Fruit fly (Drosophila melanogaster) whole organism, embryonic: ENCODE measurements around the gene rempA.
A peak's percentile ranks its signal among the peaks of the same experiment; 100 is the strongest.

Source experiments
- Ada2b ChIP-seq: fragments of 200-800 bp; sonication (Bioruptor generic); IDR thresholded peaks from 2 replicates; pipeline ENCODE4 v1.3.6; 2022; ENCODE audit warnings: missing biosample characterization, missing genetic modification characterization
- Atf6 ChIP-seq: fragments of 200-800 bp; sonication (Bioruptor generic); IDR thresholded peaks from 2 replicates; pipeline ENCODE4 v1.3.6; 2022; ENCODE audit warnings: missing biosample characterization, missing genetic modification characterization
- CG10274 ChIP-seq: fragments of 200-800 bp; sonication (Bioruptor generic); optimal IDR thresholded peaks from 3 replicates; lab custom pipeline; 2017; ENCODE audit warnings: missing biosample characterization, mild to moderate bottlenecking, missing genetic modification characterization
- CG11398 ChIP-seq: fragments of 200-800 bp; sonication (Bioruptor generic); optimal IDR thresholded peaks from 2 replicates; lab custom pipeline; 2016; ENCODE audit warnings: missing biosample characterization, missing genetic modification characterization
- CG13624 ChIP-seq: fragments of 200-800 bp; sonication (Bioruptor generic); optimal IDR thresholded peaks from 2 replicates; lab custom pipeline; 2016; ENCODE audit warnings: missing biosample characterization, missing genetic modification characterization
- CG14050 ChIP-seq: fragments of 200-800 bp; sonication (Bioruptor generic); IDR thresholded peaks from 3 replicates; pipeline ENCODE4 v1.3.6; 2022; ENCODE audit warnings: missing biosample characterization, missing genetic modification characterization
- CG14965 ChIP-seq: fragments of 200-800 bp; sonication (Bioruptor generic); optimal IDR thresholded peaks from 2 replicates; lab custom pipeline; 2016; ENCODE audit warnings: missing biosample characterization, missing genetic modification characterization, borderline replicate concordance
- CG15011 ChIP-seq: fragments of 200-800 bp; sonication (Bioruptor generic); optimal IDR thresholded peaks from 3 replicates; lab custom pipeline; 2018; ENCODE audit warnings: missing biosample characterization, mild to moderate bottlenecking, missing genetic modification characterization
- CG16813 ChIP-seq: fragments of 200-800 bp; sonication (Bioruptor generic); IDR thresholded peaks from 3 replicates; pipeline ENCODE4 v1.3.6; 2022; ENCODE audit warnings: missing biosample characterization, missing genetic modification characterization; ENCODE audit not compliant: partially characterized antibody
- CG18011 ChIP-seq: fragments of 200-800 bp; sonication (Bioruptor generic); optimal IDR thresholded peaks from 2 replicates; lab custom pipeline; 2017; ENCODE audit warnings: missing biosample characterization, missing genetic modification characterization, mild to moderate bottlenecking, moderate library complexity, missing genotype
- CG2199 ChIP-seq: fragments of 200-800 bp; sonication (Bioruptor generic); IDR thresholded peaks from 3 replicates; pipeline ENCODE4 v1.3.6; 2022; ENCODE audit warnings: missing biosample characterization, missing genetic modification characterization
- CG2678 ChIP-seq: fragments of 200-800 bp; sonication (Bioruptor generic); optimal IDR thresholded peaks from 3 replicates; lab custom pipeline; 2019; ENCODE audit warnings: missing biosample characterization, mild to moderate bottlenecking, missing genetic modification characterization, moderate library complexity
- CG32532 ChIP-seq: fragments of 200-800 bp; sonication (Bioruptor generic); IDR thresholded peaks from 2 replicates; pipeline ENCODE4 v1.3.6; 2022; ENCODE audit warnings: missing biosample characterization, missing genetic modification characterization
- CG34422 ChIP-seq: fragments of 200-800 bp; sonication (Bioruptor generic); IDR thresholded peaks from 3 replicates; pipeline ENCODE4 v1.3.6; 2022; ENCODE audit warnings: missing biosample characterization, missing genetic modification characterization
- CG4360 ChIP-seq: fragments of 200-800 bp; sonication (Bioruptor generic); IDR thresholded peaks from 2 replicates; pipeline ENCODE4 v1.3.6; 2022; ENCODE audit warnings: missing biosample characterization, missing genetic modification characterization
- CG43689 ChIP-seq: fragments of 200-800 bp; sonication (Bioruptor generic); IDR thresholded peaks from 2 replicates; pipeline ENCODE4 v1.3.6; 2022; ENCODE audit warnings: missing biosample characterization, missing genetic modification characterization
- CG6654 ChIP-seq: fragments of 200-800 bp; sonication (Bioruptor generic); optimal IDR thresholded peaks from 2 replicates; lab custom pipeline; 2017; ENCODE audit warnings: missing biosample characterization, mild to moderate bottlenecking, missing genetic modification characterization
- CG6791 ChIP-seq: fragments of 200-800 bp; sonication (Bioruptor generic); IDR thresholded peaks from 3 replicates; pipeline ENCODE4 v1.3.6; 2022; ENCODE audit warnings: missing biosample characterization, missing genetic modification characterization; ENCODE audit not compliant: partially characterized antibody
- CG7928 ChIP-seq: fragments of 200-800 bp; sonication (Bioruptor generic); optimal IDR thresholded peaks from 2 replicates; lab custom pipeline; 2017; ENCODE audit warnings: missing biosample characterization, mild to moderate bottlenecking, missing genetic modification characterization
- CG8281 ChIP-seq: fragments of 200-800 bp; sonication (Bioruptor generic); optimal IDR thresholded peaks from 2 replicates; lab custom pipeline; 2018; ENCODE audit warnings: missing biosample characterization, mild to moderate bottlenecking, missing genetic modification characterization, moderate library complexity
- CG8478 ChIP-seq: fragments of >200 bp; optimal IDR thresholded peaks from 2 replicates; lab custom pipeline; 2018
- CHES-1-like ChIP-seq: fragments of 200-800 bp; sonication (Bioruptor generic); optimal IDR thresholded peaks from 2 replicates; lab custom pipeline; 2016; ENCODE audit warnings: missing biosample characterization, missing genetic modification characterization
- Dp ChIP-seq: fragments of 200-800 bp; sonication (Bioruptor generic); optimal IDR thresholded peaks from 2 replicates; lab custom pipeline; 2018; ENCODE audit warnings: missing biosample characterization, mild to moderate bottlenecking, missing genetic modification characterization, moderate library complexity
- E2f2 ChIP-seq: fragments of 200-800 bp; sonication (Bioruptor generic); IDR thresholded peaks from 2 replicates; pipeline ENCODE4 v1.3.6; 2022; ENCODE audit warnings: missing biosample characterization, missing genetic modification characterization
- Elba2 ChIP-seq: fragments of 200-800 bp; sonication (Bioruptor generic); optimal IDR thresholded peaks from 3 replicates; lab custom pipeline; 2016; ENCODE audit warnings: missing biosample characterization, missing genetic modification characterization
- Fer1 ChIP-seq: fragments of 200-800 bp; sonication (Bioruptor generic); optimal IDR thresholded peaks from 2 replicates; lab custom pipeline; 2017; ENCODE audit warnings: missing biosample characterization, mild to moderate bottlenecking, missing genetic modification characterization
- Meics ChIP-seq: fragments of 200-800 bp; sonication (Bioruptor generic); optimal IDR thresholded peaks from 2 replicates; lab custom pipeline; 2017; ENCODE audit warnings: missing biosample characterization, mild to moderate bottlenecking, missing genetic modification characterization
- Mes4 ChIP-seq: fragments of 200-800 bp; sonication (Bioruptor generic); optimal IDR thresholded peaks from 2 replicates; lab custom pipeline; 2016; ENCODE audit warnings: missing biosample characterization, missing genetic modification characterization
- Myb ChIP-seq: fragments of 200-800 bp; sonication (Bioruptor generic); optimal IDR thresholded peaks from 2 replicates; lab custom pipeline; 2016; ENCODE audit warnings: missing biosample characterization, missing genetic modification characterization
- Nf-YC ChIP-seq: fragments of 200-800 bp; optimal IDR thresholded peaks from 3 replicates; lab custom pipeline; 2019; ENCODE audit warnings: missing biosample characterization, mild to moderate bottlenecking, missing genetic modification characterization, moderate library complexity
- Oli ChIP-seq: fragments of 200-800 bp; sonication (Bioruptor generic); optimal IDR thresholded peaks from 2 replicates; lab custom pipeline; 2018; ENCODE audit warnings: missing biosample characterization, mild to moderate bottlenecking, missing genetic modification characterization, moderate library complexity
- Opbp ChIP-seq: fragments of 200-800 bp; sonication (Bioruptor generic); IDR thresholded peaks from 3 replicates; pipeline ENCODE4 v1.3.6; 2022; ENCODE audit warnings: missing biosample characterization, missing genetic modification characterization; ENCODE audit not compliant: partially characterized antibody
- Scr ChIP-seq: fragments of 200-800 bp; sonication (Bioruptor generic); IDR thresholded peaks from 2 replicates; pipeline ENCODE4 v1.3.6; 2022; ENCODE audit warnings: missing biosample characterization, missing genetic modification characterization; ENCODE audit not compliant: partially characterized antibody
- Sin3A ChIP-seq: fragments of >200 bp; optimal IDR thresholded peaks from 2 replicates; lab custom pipeline; 2018
- Xrp1 ChIP-seq: fragments of 200-800 bp; sonication (Bioruptor generic); IDR thresholded peaks from 2 replicates; pipeline ENCODE4 v1.3.6; 2022; ENCODE audit warnings: missing biosample characterization, missing genetic modification characterization
- ab ChIP-seq: fragments of 200-800 bp; sonication (Bioruptor generic); optimal IDR thresholded peaks from 2 replicates; lab custom pipeline; 2016; ENCODE audit warnings: missing biosample characterization, missing genetic modification characterization
- bbx ChIP-seq: fragments of 200-800 bp; sonication (Bioruptor generic); IDR thresholded peaks from 2 replicates; pipeline ENCODE4 v1.3.6; 2022; ENCODE audit warnings: missing biosample characterization, missing genetic modification characterization; ENCODE audit not compliant: partially characterized antibody
- bcd ChIP-seq: fragments of 200-800 bp; sonication (Bioruptor generic); optimal IDR thresholded peaks from 2 replicates; lab custom pipeline; 2017; ENCODE audit warnings: missing biosample characterization, mild to moderate bottlenecking, missing genetic modification characterization
- bowl ChIP-seq: fragments of 200-800 bp; sonication (Bioruptor generic); IDR thresholded peaks from 2 replicates; pipeline ENCODE4 v1.3.6; 2022; ENCODE audit warnings: missing biosample characterization, missing genetic modification characterization
- crol ChIP-seq: fragments of 200-800 bp; sonication (Bioruptor generic); IDR thresholded peaks from 2 replicates; pipeline ENCODE4 v1.3.6; 2022; ENCODE audit warnings: missing biosample characterization, missing genetic modification characterization
- dm ChIP-seq: fragments of 200-800 bp; sonication (Bioruptor generic); optimal IDR thresholded peaks from 3 replicates; lab custom pipeline; 2016; ENCODE audit warnings: missing biosample characterization, missing genetic modification characterization
- eyg ChIP-seq: fragments of 200-800 bp; sonication (Bioruptor generic); optimal IDR thresholded peaks from 3 replicates; lab custom pipeline; 2016; ENCODE audit warnings: missing biosample characterization, missing genetic modification characterization
- gem ChIP-seq: fragments of 200-800 bp; sonication (Bioruptor generic); optimal IDR thresholded peaks from 2 replicates; lab custom pipeline; 2019; ENCODE audit warnings: missing biosample characterization, mild to moderate bottlenecking, missing genetic modification characterization, moderate library complexity
- grn ChIP-seq: fragments of 200-800 bp; sonication (Bioruptor generic); optimal IDR thresholded peaks from 3 replicates; lab custom pipeline; 2017; ENCODE audit warnings: missing biosample characterization, missing genetic modification characterization
- h ChIP-seq: fragments of >200 bp; optimal IDR thresholded peaks from 2 replicates; lab custom pipeline; 2017
- ham ChIP-seq: fragments of 200-800 bp; sonication (Bioruptor generic); IDR thresholded peaks from 2 replicates; pipeline ENCODE4 v1.3.6; 2022; ENCODE audit warnings: missing biosample characterization, missing genetic modification characterization
- hb ChIP-seq: fragments of 200-800 bp; sonication (Bioruptor generic); IDR thresholded peaks from 3 replicates; pipeline ENCODE4 v1.3.6; 2022; ENCODE audit warnings: missing biosample characterization, missing genetic modification characterization; ENCODE audit not compliant: partially characterized antibody
- jigr1 ChIP-seq: fragments of 200-800 bp; sonication (Bioruptor generic); IDR thresholded peaks from 3 replicates; pipeline ENCODE4 v1.3.6; 2022; ENCODE audit warnings: missing biosample characterization, missing genetic modification characterization
- pita ChIP-seq: fragments of 200-800 bp; sonication (Bioruptor generic); optimal IDR thresholded peaks from 2 replicates; lab custom pipeline; 2017; ENCODE audit warnings: missing biosample characterization, mild to moderate bottlenecking, missing genetic modification characterization
- pum ChIP-seq: fragments of 200-800 bp; sonication (Bioruptor generic); optimal IDR thresholded peaks from 2 replicates; lab custom pipeline; 2016; ENCODE audit warnings: missing biosample characterization, missing genetic modification characterization
- sd ChIP-seq: fragments of 200-800 bp; sonication (Bioruptor generic); optimal IDR thresholded peaks from 3 replicates; lab custom pipeline; 2018; ENCODE audit warnings: missing biosample characterization, mild to moderate bottlenecking, missing genetic modification characterization, moderate library complexity
- usp ChIP-seq: fragments of >200 bp; optimal IDR thresholded peaks from 2 replicates; lab custom pipeline; 2017; ENCODE audit warnings: missing biosample characterization, missing genetic modification characterization
- wor ChIP-seq: fragments of 200-800 bp; sonication (Bioruptor generic); IDR thresholded peaks from 2 replicates; pipeline ENCODE4 v1.3.6; 2022; ENCODE audit warnings: missing biosample characterization, missing genetic modification characterization

Gene rempA

DNA sequence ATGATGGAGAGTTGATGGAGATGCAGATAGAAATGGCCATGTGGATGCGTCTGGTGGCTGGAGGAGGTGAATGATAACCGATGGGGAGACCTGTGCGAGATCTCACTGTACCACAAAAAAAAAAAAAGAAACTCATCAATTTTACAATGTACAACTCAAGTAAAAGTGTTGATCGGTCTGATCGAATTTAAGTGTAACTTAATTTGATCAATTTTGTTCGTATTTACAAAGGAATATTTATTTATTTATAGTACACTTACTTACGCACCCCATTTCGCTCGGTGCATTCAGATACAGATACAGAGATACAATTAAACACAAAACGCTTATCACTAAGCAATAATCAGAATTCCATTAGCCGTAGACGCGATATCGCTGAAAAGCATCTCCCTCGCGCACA lies 37.4 kb downstream of the rempA start (continued):
- TF ChIP-seq CG10274 (GFP tag; lab: Kevin White, UChicago) (peak; percentile 8), CG6791 (GFP tag; lab: Robert Waterston, UW) (no peak), CG15011 (GFP tag; lab: Kevin White, UChicago) (no peak), CG7928 (GFP tag; lab: Kevin White, UChicago) (no peak), CG14050 (0 out of 3 replicates have a peak, but pooled peaks have one; percentile 29), ham (no peak), Elba2 (GFP tag; lab: Kevin White, UChicago) (no peak), CG2199 (GFP tag; lab: Robert Waterston, UW) (no peak), usp (GFP tag; lab: Kevin White, UChicago) (no peak), pum (peak; percentile 45), hb (GFP tag; lab: Robert Waterston, UW) (no peak), Ada2b (no peak), grn (GFP tag; lab: Kevin White, UChicago) (no peak), crol (no peak), CG14965 (GFP tag; lab: Kevin White, UChicago) (no peak), Dp (GFP tag; lab: Kevin White, UChicago) (no peak), jigr1 (GFP tag; lab: Robert Waterston, UW) (no peak), CG11398 (GFP tag; lab: Kevin White, UChicago) (no peak), CG18011 (GFP tag; lab: Kevin White, UChicago) (no peak), Scr (no peak), bcd (peak; percentile 43), Sin3A (lab: Kevin White, UChicago) (no peak), CG2678 (tag; lab: Kevin White, UChicago) (peak; percentile 58), Nf-YC (tag; lab: Kevin White, UChicago) (no peak), CG6654 (peak; percentile 19), Fer1 (no peak), CG8478 (lab: Kevin White, UChicago) (no peak), bowl (no peak), E2f2 (GFP tag; lab: Robert Waterston, UW) (peak; percentile 10; the same call in 1 of the 2 replicates), h (lab: Kevin White, UChicago) (no peak), gem (tag; lab: Kevin White, UChicago) (peak; percentile 78), ab (no peak), pita (GFP tag; lab: Kevin White, UChicago) (no peak), Atf6 (GFP tag; lab: Robert Waterston, UW) (no peak), eyg (GFP tag; lab: Kevin White, UChicago) (no peak), CG4360 (GFP tag; lab: Robert Waterston, UW) (no peak; the same call in none of the 2 replicates), CG8281 (tag; lab: Kevin White, UChicago) (no peak), Opbp (GFP tag; lab: Robert Waterston, UW) (no peak), wor (GFP tag; lab: Robert Waterston, UW) (no peak), CG32532 (GFP tag; lab: Robert Waterston, UW) (0 out of 2 replicates have a peak, but pooled peaks have one; percentile 23), CG43689 (GFP tag; lab: Robert Waterston, UW) (no peak), CHES-1-like (GFP tag; lab: Kevin White, UChicago) (no peak), Meics (GFP tag; lab: Kevin White, UChicago) (no peak), CG34422 (GFP tag; lab: Robert Waterston, UW) (0 out of 3 replicates have a peak, but pooled peaks have one; percentile 24), CG13624 (GFP tag; lab: Kevin White, UChicago) (no peak), Myb (GFP tag; lab: Kevin White, UChicago) (no peak), Oli (peak; percentile 58), dm (GFP tag; lab: Kevin White, UChicago) (no peak), CG16813 (GFP tag; lab: Robert Waterston, UW) (no peak), Xrp1 (GFP tag; lab: Robert Waterston, UW) (peak; percentile 75), Mes4 (no peak), sd (tag; lab: Kevin White, UChicago) (no peak), bbx (no peak)
